Fruit fly (Drosophila melanogaster) whole organism: ENCODE results near the gene CG2104.

ENCODE experiments used
- CG8478 ChIP-seq: fragments of >200 bp; optimal IDR thresholded peaks from 2 replicates; lab custom pipeline; 2018; ENCODE audit warnings: inconsistent platforms
- Dll ChIP-seq: fragments of >200 bp; optimal IDR thresholded peaks from 2 replicates; lab custom pipeline; 2017
- EcR ChIP-seq, 2 experiments: fragments of >200 bp; optimal IDR thresholded peaks; 2 replicates each; lab custom pipeline; 2017; ENCODE audit warnings: missing biosample characterization in 2 of 2, missing genetic modification characterization in 2 of 2, missing genetic modification reagents in 2 of 2
- pan ChIP-seq: fragments of >200 bp; optimal IDR thresholded peaks from 2 replicates; lab custom pipeline; 2017
- psq ChIP-seq: fragments of >200 bp; optimal IDR thresholded peaks from 2 replicates; lab custom pipeline; 2017
- usp ChIP-seq: fragments of >200 bp; optimal IDR thresholded peaks from 2 replicates; lab custom pipeline; 2017; ENCODE audit warnings: missing biosample characterization, missing genetic modification characterization, mixed read lengths

- TF ChIP-seq CG8478 (lab: Kevin White, UChicago) (no peak), psq (lab: Kevin White, UChicago) (no peak), usp (no peak), pan (lab: Kevin White, UChicago) (no peak), EcR (GFP tag; optimal IDR thresholded peaks at IDR 0.05; lab: Kevin White, UChicago) (no peak), Dll (lab: Kevin White, UChicago) (no peak)
These were observed 39.2 kb downstream of the CG2104 start for dm6 chr3R:5653887-5654286.
